Fruit fly (Drosophila melanogaster): Measurements from ENCODE around the gene CG7548.

The CG7548 gene

dm6 chr3L:7529081-7530021, 23.3 kb upstream of the CG7548 start (continued):
- no peak for TF ChIP-seq Hr38 (GFP tag; optimal IDR thresholded peaks at IDR 0.05)
- TF ChIP-seq svp (GFP tag), result no peak
- TF ChIP-seq Eip75B (GFP tag; optimal IDR thresholded peaks at IDR 0.05), result peak; percentile 0
- no peak for TF ChIP-seq CG6854 (GFP tag; optimal IDR thresholded peaks at IDR 0.05)
- peak; percentile 43; the same call in 1 of the 2 replicates for TF ChIP-seq CG15336 (GFP tag; IDR thresholded peaks at IDR 0.05)
- TF ChIP-seq Blimp-1 (GFP tag; optimal IDR thresholded peaks at IDR 0.05), result no peak
- TF ChIP-seq CG3919 (GFP tag; optimal IDR thresholded peaks at IDR 0.05), result peak; percentile 5
- TF ChIP-seq eg (GFP tag; IDR thresholded peaks at IDR 0.05), result peak; percentile 60
- TF ChIP-seq net (GFP tag; optimal IDR thresholded peaks at IDR 0.05), result peak; percentile 18
- TF ChIP-seq fkh (GFP tag; optimal IDR thresholded peaks at IDR 0.05), result no peak

dm6 chr3L:7528380-7529080, 22.5 kb upstream of the CG7548 start, which contains the start of gene lqf:
lqf (plus strand) TSS chr3L:7528780.
- TF ChIP-seq CG16779 (tag; optimal IDR thresholded peaks at IDR 0.05) (no peak), Eip78C (GFP tag) (peak; percentile 62), Hr39 (GFP tag; optimal IDR thresholded peaks at IDR 0.05) (no peak), fkh (GFP tag; optimal IDR thresholded peaks at IDR 0.05) (peak; percentile 80), Hr4 (GFP tag; optimal IDR thresholded peaks at IDR 0.05) (no peak), Eip75B (GFP tag; optimal IDR thresholded peaks at IDR 0.05) (no peak), Ets96B (tag; optimal IDR thresholded peaks at IDR 0.05) (no peak), CG15336 (GFP tag; IDR thresholded peaks at IDR 0.05) (0 out of 2 replicates have a peak, but pooled peaks have one; percentile 27), Met (GFP tag; optimal IDR thresholded peaks at IDR 0.05) (no peak), fd85E (GFP tag; optimal IDR thresholded peaks at IDR 0.05) (peak; percentile 36), Eip93F (GFP tag; optimal IDR thresholded peaks at IDR 0.05) (no peak), CG6276 (GFP tag; optimal IDR thresholded peaks at IDR 0.05) (peak; percentile 35), CG9139 (GFP tag; optimal IDR thresholded peaks at IDR 0.05) (peak; percentile 24), CG32006 (GFP tag; optimal IDR thresholded peaks at IDR 0.05) (no peak), Ets21C (GFP tag; optimal IDR thresholded peaks at IDR 0.05) (no peak), CG8319 (GFP tag; optimal IDR thresholded peaks at IDR 0.05) (no peak), Lpt (GFP tag; optimal IDR thresholded peaks at IDR 0.05) (no peak), CG8119 (GFP tag; IDR thresholded peaks at IDR 0.05) (peak; percentile 41; the same call in 2 of the 3 replicates), CG11762 (GFP tag; optimal IDR thresholded peaks at IDR 0.05; ENCODE audit: insufficient read depth) (no peak), Blimp-1 (GFP tag; optimal IDR thresholded peaks at IDR 0.05) (no peak), CG6854 (GFP tag; optimal IDR thresholded peaks at IDR 0.05) (peak; percentile 28), CG3032 (tag; optimal IDR thresholded peaks at IDR 0.05) (peak; percentile 26), vri (GFP tag; optimal IDR thresholded peaks at IDR 0.05) (no peak), Hr38 (GFP tag; optimal IDR thresholded peaks at IDR 0.05) (no peak), CG34406 (GFP tag; optimal IDR thresholded peaks at IDR 0.05) (no peak), CG4318 (GFP tag; optimal IDR thresholded peaks at IDR 0.05) (no peak), esn (GFP tag; optimal IDR thresholded peaks at IDR 0.05) (peak; percentile 27), Smox (GFP tag; optimal IDR thresholded peaks at IDR 0.05) (peak; percentile 32), CG6163 (GFP tag; IDR thresholded peaks at IDR 0.05) (no peak), fd59A (GFP tag; optimal IDR thresholded peaks at IDR 0.05) (no peak), CG7368 (GFP tag; optimal IDR thresholded peaks at IDR 0.05) (no peak), CG10631 (GFP tag; optimal IDR thresholded peaks at IDR 0.05) (peak; percentile 49), Sox102F (GFP tag; optimal IDR thresholded peaks at IDR 0.05) (no peak), CG11902 (GFP tag; optimal IDR thresholded peaks at IDR 0.05) (no peak), topi (GFP tag; optimal IDR thresholded peaks at IDR 0.05) (no peak), CG3919 (GFP tag; optimal IDR thresholded peaks at IDR 0.05) (peak; percentile 40), svp (GFP tag) (peak; percentile 81), Sox15 (GFP tag; optimal IDR thresholded peaks at IDR 0.05) (no peak), net (GFP tag; optimal IDR thresholded peaks at IDR 0.05) (no peak), dsx (GFP tag; optimal IDR thresholded peaks at IDR 0.05; ENCODE audit: poor library complexity, severe bottlenecking) (peak; percentile 30), eg (GFP tag; IDR thresholded peaks at IDR 0.05) (no peak), CG6792 (GFP tag; optimal IDR thresholded peaks at IDR 0.05) (no peak), ss (GFP tag; optimal IDR thresholded peaks at IDR 0.05) (peak in 1 of 2 experiments; percentile 29)

Data from whole organism, prepupa.